Worm (Caenorhabditis elegans) whole organism, midembryonic: ENCODE measurements around the gene fln-2.

Source experiments
- T22C8.4 ChIP-seq: fragments of 200-800 bp; sonication (Bioruptor generic); IDR thresholded peaks from 2 replicates; pipeline ENCODE4 v1.3.6; 2022; ENCODE audit warnings: missing genetic modification characterization, missing compliant biosample characterization
- cog-1 ChIP-seq: sonication (generic microtip); optimal IDR thresholded peaks from 2 replicates; lab custom pipeline; 2016; ENCODE audit warnings: missing genetic modification characterization, missing compliant biosample characterization
- flt-1 ChIP-seq: fragments of 200-800 bp; sonication (Bioruptor generic); IDR thresholded peaks from 2 replicates; pipeline ENCODE4 v1.3.6; 2022; ENCODE audit warnings: missing genetic modification characterization, missing compliant biosample characterization
- med-1 ChIP-seq: sonication (generic microtip); optimal IDR thresholded peaks from 2 replicates; lab custom pipeline; 2017; ENCODE audit warnings: missing genetic modification characterization, mild to moderate bottlenecking, missing compliant biosample characterization, antibody characterized with exemption, missing genetic modification reagents; ENCODE audit not compliant: insufficient read depth
- ref-1 ChIP-seq: fragments of 200-800 bp; sonication (Bioruptor generic); conservative IDR thresholded peaks from 2 replicates; pipeline ENCODE4 v1.3.6; 2022; ENCODE audit warnings: missing genetic modification reagents, missing genetic modification characterization, missing compliant biosample characterization
- ztf-23 ChIP-seq: fragments of 200-800 bp; sonication (Bioruptor generic); IDR thresholded peaks from 2 replicates; pipeline ENCODE4 v1.3.6; 2022; ENCODE audit warnings: missing genetic modification reagents, missing genetic modification characterization, missing compliant biosample characterization
- ztf-29 ChIP-seq: fragments of 200-800 bp; sonication (Bioruptor generic); IDR thresholded peaks from 2 replicates; pipeline ENCODE4 v1.3.6; 2022; ENCODE audit warnings: missing genetic modification reagents, missing genetic modification characterization, missing compliant biosample characterization

ce11 chrX:9369927-9370326 lies 27.6 kb upstream of the fln-2 start:
- no peak for TF ChIP-seq ztf-29
- no peak for TF ChIP-seq med-1
- TF ChIP-seq ref-1 (GFP tag; lab: Robert Waterston, UW), result no peak
- TF ChIP-seq flt-1, result no peak
- no peak for TF ChIP-seq ztf-23
- no peak for TF ChIP-seq T22C8.4 (GFP tag; lab: Robert Waterston, UW)
- no peak for TF ChIP-seq cog-1
